Fruit fly (Drosophila melanogaster) whole organism, embryonic: Measurements from ENCODE around the gene SpdS.

Experiments used
- Asciz ChIP-seq: fragments of 200-800 bp; sonication (Bioruptor generic); optimal IDR thresholded peaks from 2 replicates; lab custom pipeline; 2017; ENCODE audit warnings: missing biosample characterization, mild to moderate bottlenecking, missing genetic modification characterization, missing genetic modification reagents
- C15 ChIP-seq: fragments of 200-800 bp; sonication (Bioruptor generic); IDR thresholded peaks from 3 replicates; pipeline ENCODE4 v1.3.6; 2022; ENCODE audit warnings: missing biosample characterization, missing genetic modification characterization
- CG10274 ChIP-seq: fragments of 200-800 bp; sonication (Bioruptor generic); optimal IDR thresholded peaks from 3 replicates; lab custom pipeline; 2017; ENCODE audit warnings: missing biosample characterization, mild to moderate bottlenecking, missing genetic modification characterization
- CG10543 ChIP-seq: fragments of 200-800 bp; sonication (Bioruptor generic); optimal IDR thresholded peaks from 3 replicates; lab custom pipeline; 2017; ENCODE audit warnings: missing biosample characterization, mild to moderate bottlenecking, missing genetic modification characterization, moderate library complexity
- CG11247 ChIP-seq: fragments of 200-800 bp; sonication (Bioruptor generic); IDR thresholded peaks from 2 replicates; pipeline ENCODE4 v1.3.6; 2022; ENCODE audit warnings: missing biosample characterization, missing genetic modification characterization
- CG12769 ChIP-seq: fragments of 200-800 bp; sonication (Bioruptor generic); optimal IDR thresholded peaks from 2 replicates; lab custom pipeline; 2019; ENCODE audit warnings: missing biosample characterization, mild to moderate bottlenecking, missing genetic modification characterization, moderate library complexity
- CG13775 ChIP-seq: fragments of 200-800 bp; sonication (Bioruptor generic); optimal IDR thresholded peaks from 3 replicates; lab custom pipeline; 2017; ENCODE audit warnings: missing biosample characterization, mild to moderate bottlenecking, missing genetic modification characterization
- CG13894 ChIP-seq: fragments of 200-800 bp; sonication (Bioruptor generic); optimal IDR thresholded peaks from 3 replicates; lab custom pipeline; 2018; ENCODE audit warnings: missing biosample characterization, mild to moderate bottlenecking, missing genetic modification characterization, moderate library complexity
- CG15514 ChIP-seq: fragments of 200-800 bp; sonication (Bioruptor generic); optimal IDR thresholded peaks from 3 replicates; lab custom pipeline; 2017; ENCODE audit warnings: missing biosample characterization, missing genetic modification characterization, mild to moderate bottlenecking, moderate library complexity, missing genetic modification reagents
- CG15696 ChIP-seq: fragments of 200-800 bp; sonication (Bioruptor generic); optimal IDR thresholded peaks from 2 replicates; lab custom pipeline; 2019; ENCODE audit warnings: missing biosample characterization, mild to moderate bottlenecking, missing genetic modification characterization, moderate library complexity
- CG1602 ChIP-seq: fragments of 200-800 bp; sonication (Bioruptor generic); optimal IDR thresholded peaks from 3 replicates; lab custom pipeline; 2016; ENCODE audit warnings: missing biosample characterization, missing genetic modification characterization
- CG2202 ChIP-seq: fragments of 200-800 bp; sonication (Bioruptor generic); optimal IDR thresholded peaks from 2 replicates; lab custom pipeline; 2018; ENCODE audit warnings: missing biosample characterization, mild to moderate bottlenecking, missing genetic modification characterization
- CG2889 ChIP-seq: fragments of 200-800 bp; sonication (Bioruptor generic); IDR thresholded peaks from 3 replicates; pipeline ENCODE4 v1.3.6; 2022; ENCODE audit warnings: missing biosample characterization, missing genetic modification characterization
- CG3163 ChIP-seq: fragments of 200-800 bp; sonication (Bioruptor generic); optimal IDR thresholded peaks from 3 replicates; lab custom pipeline; 2016; ENCODE audit warnings: missing biosample characterization, missing genetic modification characterization
- CG34224 ChIP-seq: fragments of 200-800 bp; sonication (Bioruptor generic); IDR thresholded peaks from 3 replicates; pipeline ENCODE4 v1.3.6; 2022; ENCODE audit warnings: missing biosample characterization, missing genetic modification characterization; ENCODE audit not compliant: partially characterized antibody
- CG3847 ChIP-seq: fragments of 200-800 bp; sonication (Bioruptor generic); IDR thresholded peaks from 2 replicates; pipeline ENCODE4 v1.3.6; 2022; ENCODE audit warnings: missing biosample characterization, missing genetic modification characterization
- CG42726 ChIP-seq: fragments of 200-800 bp; sonication (Bioruptor generic); IDR thresholded peaks from 2 replicates; pipeline ENCODE4 v1.3.6; 2022; ENCODE audit warnings: missing biosample characterization, missing genetic modification characterization; ENCODE audit not compliant: partially characterized antibody
- CG4404 ChIP-seq: fragments of 200-800 bp; sonication (Bioruptor generic); IDR thresholded peaks from 2 replicates; pipeline ENCODE4 v1.3.6; 2022; ENCODE audit warnings: missing biosample characterization, missing genetic modification characterization
- CG4617 ChIP-seq: fragments of 200-800 bp; sonication (Bioruptor generic); optimal IDR thresholded peaks from 3 replicates; lab custom pipeline; 2016; ENCODE audit warnings: missing biosample characterization, missing genetic modification characterization, borderline replicate concordance
- CG4820 ChIP-seq: fragments of 200-800 bp; sonication (Bioruptor generic); optimal IDR thresholded peaks from 3 replicates; lab custom pipeline; 2016; ENCODE audit warnings: missing biosample characterization, missing genetic modification characterization
- CG5245 ChIP-seq: fragments of 200-800 bp; sonication (Bioruptor generic); optimal IDR thresholded peaks from 3 replicates; lab custom pipeline; 2016; ENCODE audit warnings: missing biosample characterization, missing genetic modification characterization
- CG9727 ChIP-seq: fragments of 200-800 bp; sonication (Bioruptor generic); optimal IDR thresholded peaks from 3 replicates; lab custom pipeline; 2017; ENCODE audit warnings: missing biosample characterization, mild to moderate bottlenecking, missing genetic modification characterization
- Fer2 ChIP-seq: fragments of 200-800 bp; sonication (Bioruptor generic); optimal IDR thresholded peaks from 2 replicates; lab custom pipeline; 2018; ENCODE audit warnings: missing biosample characterization, mild to moderate bottlenecking, missing genetic modification characterization, moderate library complexity
- HLH54F ChIP-seq: fragments of 200-800 bp; sonication (Bioruptor generic); optimal IDR thresholded peaks from 3 replicates; lab custom pipeline; 2016; ENCODE audit warnings: missing biosample characterization, missing genetic modification characterization
- HLHmδ ChIP-seq: fragments of 200-800 bp; sonication (Bioruptor generic); optimal IDR thresholded peaks from 2 replicates; lab custom pipeline; 2018; ENCODE audit warnings: missing biosample characterization, mild to moderate bottlenecking, missing genetic modification characterization, moderate library complexity
- Hmx ChIP-seq: fragments of 200-800 bp; sonication (Bioruptor generic); optimal IDR thresholded peaks from 2 replicates; lab custom pipeline; 2016; ENCODE audit warnings: missing biosample characterization, missing genetic modification characterization
- Oli ChIP-seq: fragments of 200-800 bp; sonication (Bioruptor generic); optimal IDR thresholded peaks from 2 replicates; lab custom pipeline; 2018; ENCODE audit warnings: missing biosample characterization, mild to moderate bottlenecking, missing genetic modification characterization, moderate library complexity
- Spps ChIP-seq: fragments of 200-800 bp; sonication (Bioruptor generic); optimal IDR thresholded peaks from 2 replicates; lab custom pipeline; 2018; ENCODE audit warnings: missing biosample characterization, mild to moderate bottlenecking, missing genetic modification characterization
- aop ChIP-seq: fragments of 200-800 bp; sonication (Bioruptor generic); IDR thresholded peaks from 2 replicates; pipeline ENCODE4 v1.3.6; 2022; ENCODE audit warnings: missing biosample characterization, missing genetic modification characterization
- cad ChIP-seq: fragments of >200 bp; optimal IDR thresholded peaks from 2 replicates; lab custom pipeline; 2017; ENCODE audit warnings: missing biosample characterization, missing genetic modification characterization
- cg ChIP-seq: fragments of 200-800 bp; sonication (Bioruptor generic); optimal IDR thresholded peaks from 3 replicates; lab custom pipeline; 2019; ENCODE audit warnings: missing biosample characterization, mild to moderate bottlenecking, missing genetic modification characterization, moderate library complexity
- fd96Cb ChIP-seq: fragments of 200-800 bp; sonication (Bioruptor generic); optimal IDR thresholded peaks from 2 replicates; lab custom pipeline; 2018; ENCODE audit warnings: missing biosample characterization, mild to moderate bottlenecking, missing genetic modification characterization, moderate library complexity
- ftz-f1 ChIP-seq: fragments of 200-800 bp; sonication (Bioruptor generic); optimal IDR thresholded peaks from 2 replicates; lab custom pipeline; 2016; ENCODE audit warnings: missing biosample characterization, missing genetic modification characterization
- gce ChIP-seq: fragments of 200-800 bp; sonication (Bioruptor generic); IDR thresholded peaks from 3 replicates; pipeline ENCODE4 v1.3.6; 2022; ENCODE audit warnings: missing biosample characterization, missing genetic modification characterization
- grn ChIP-seq: fragments of 200-800 bp; sonication (Bioruptor generic); optimal IDR thresholded peaks from 3 replicates; lab custom pipeline; 2017; ENCODE audit warnings: missing biosample characterization, missing genetic modification characterization
- lov ChIP-seq, 2 experiments: fragments of 200-800 bp in 1 of 2; fragments of >200 bp in 1 of 2; sonication (Bioruptor generic) in 1 of 2; IDR thresholded peaks in 1 of 2; optimal IDR thresholded peaks in 1 of 2; 2 replicates in 1 of 2; 3 replicates in 1 of 2; pipeline versions ENCODE4 v1.3.6 to Lab custom; 2017 to 2022; ENCODE audit warnings: missing biosample characterization in 1 of 2, missing genetic modification characterization in 1 of 2
- mam ChIP-seq: fragments of 200-800 bp; sonication (Bioruptor generic); optimal IDR thresholded peaks from 3 replicates; lab custom pipeline; 2016; ENCODE audit warnings: missing biosample characterization, missing genetic modification characterization
- nmo ChIP-seq: fragments of 200-800 bp; sonication (Bioruptor generic); optimal IDR thresholded peaks from 2 replicates; lab custom pipeline; 2018; ENCODE audit warnings: missing biosample characterization, mild to moderate bottlenecking, missing genetic modification characterization, moderate library complexity
- pan ChIP-seq, 4 experiments: fragments of >200 bp in 3 of 4; fragments of 200-800 bp in 1 of 4; sonication (Bioruptor generic) in 1 of 4; optimal IDR thresholded peaks in 3 of 4; IDR thresholded peaks in 1 of 4; 2 replicates each; pipeline versions ENCODE4 v1.3.6 to Lab custom; 2017 to 2022; ENCODE audit warnings: missing biosample characterization in 2 of 4, missing genetic modification characterization in 2 of 4, mixed read lengths in 1 of 4
- pho ChIP-seq: fragments of 200-800 bp; sonication (Bioruptor generic); optimal IDR thresholded peaks from 2 replicates; lab custom pipeline; 2016; ENCODE audit warnings: missing biosample characterization, missing genetic modification characterization
- prd ChIP-seq, 3 experiments: fragments of >200 bp in 2 of 3; fragments of 200-800 bp in 1 of 3; sonication (Bioruptor generic) in 1 of 3; optimal IDR thresholded peaks in 2 of 3; IDR thresholded peaks in 1 of 3; 2 replicates in 2 of 3; 3 replicates in 1 of 3; pipeline versions ENCODE4 v1.3.6 to Lab custom; 2017 to 2022; ENCODE audit warnings: missing biosample characterization in 1 of 3, missing genetic modification characterization in 1 of 3
- schlank ChIP-seq: fragments of 200-800 bp; sonication (Bioruptor generic); optimal IDR thresholded peaks from 2 replicates; lab custom pipeline; 2018; ENCODE audit warnings: missing biosample characterization, mild to moderate bottlenecking, missing genetic modification characterization
- sens ChIP-seq: fragments of 200-800 bp; sonication (Bioruptor generic); peaks from one replicate; lab custom pipeline; 2016; ENCODE audit warnings: missing biosample characterization, missing genetic modification characterization
- so ChIP-seq: fragments of 200-800 bp; sonication (Bioruptor generic); IDR thresholded peaks from 3 replicates; pipeline ENCODE4 v1.3.6; 2022; ENCODE audit warnings: missing biosample characterization, missing genetic modification characterization
- sr ChIP-seq: fragments of 200-800 bp; sonication (Bioruptor generic); IDR thresholded peaks from 3 replicates; pipeline ENCODE4 v1.3.6; 2022; ENCODE audit warnings: missing biosample characterization, missing genetic modification characterization
- trem ChIP-seq: fragments of 200-800 bp; optimal IDR thresholded peaks from 3 replicates; lab custom pipeline; 2019; ENCODE audit warnings: missing biosample characterization, mild to moderate bottlenecking, missing genetic modification characterization, moderate library complexity
- tx ChIP-seq: fragments of 200-800 bp; sonication (Bioruptor generic); optimal IDR thresholded peaks from 2 replicates; lab custom pipeline; 2016; ENCODE audit warnings: missing biosample characterization, missing genetic modification characterization
- vvl ChIP-seq: fragments of 200-800 bp; sonication (Bioruptor generic); IDR thresholded peaks from 2 replicates; pipeline ENCODE4 v1.3.6; 2022; ENCODE audit warnings: missing biosample characterization, missing genetic modification characterization
- zen2 ChIP-seq: fragments of 200-800 bp; sonication (Bioruptor generic); IDR thresholded peaks from 3 replicates; pipeline ENCODE4 v1.3.6; 2022; ENCODE audit warnings: missing biosample characterization, missing genetic modification characterization; ENCODE audit not compliant: partially characterized antibody

Gene SpdS

dm6 chr3R:9626266-9626665 lies 5.2 kb upstream of the SpdS start (continued):
- TF ChIP-seq schlank (tag; lab: Kevin White, UChicago): no peak
- TF ChIP-seq CG12769 (tag; lab: Kevin White, UChicago): peak; percentile 65
- TF ChIP-seq pho (GFP tag; lab: Kevin White, UChicago): no peak
- TF ChIP-seq Hmx: no peak
- TF ChIP-seq CG4617: no peak
- TF ChIP-seq cg: no peak
- TF ChIP-seq lov (optimal IDR thresholded peaks at IDR 0.05; lab: Kevin White, UChicago): no peak
- TF ChIP-seq lov (GFP tag; IDR thresholded peaks at IDR 0.05; lab: Robert Waterston, UW): 0 out of 3 replicates have a peak, but pooled peaks have one; percentile 57
- TF ChIP-seq Fer2: no peak
- 0 out of 2 replicates have a peak, but pooled peaks have one; percentile 35 for TF ChIP-seq CG42726 (GFP tag; lab: Robert Waterston, UW)
- TF ChIP-seq so (GFP tag; lab: Robert Waterston, UW): no peak
- TF ChIP-seq sens (GFP tag; lab: Kevin White, UChicago): no peak
- 0 out of 2 replicates have a peak, but pooled peaks have one; percentile 13 for TF ChIP-seq vvl (GFP tag; lab: Robert Waterston, UW)
- no peak for TF ChIP-seq CG5245
- no peak for TF ChIP-seq pan (optimal IDR thresholded peaks at IDR 0.05; lab: Kevin White, UChicago)
- no peak for TF ChIP-seq pan (GFP tag; optimal IDR thresholded peaks at IDR 0.05 in 1 of 2, IDR thresholded peaks at IDR 0.05 in 1 of 2)
- TF ChIP-seq CG10274 (GFP tag; lab: Kevin White, UChicago): no peak
- peak; percentile 57 for TF ChIP-seq ftz-f1 (GFP tag; lab: Kevin White, UChicago)
- TF ChIP-seq Spps (tag; lab: Kevin White, UChicago): no peak
- TF ChIP-seq cad (GFP tag; lab: Kevin White, UChicago): no peak
- peak; percentile 31 for TF ChIP-seq CG13894 (tag; lab: Kevin White, UChicago)
- TF ChIP-seq CG9727 (GFP tag; lab: Kevin White, UChicago): no peak
- no peak for TF ChIP-seq Oli (tag; lab: Kevin White, UChicago)
- no peak for TF ChIP-seq CG1602 (GFP tag; lab: Kevin White, UChicago)
- no peak for TF ChIP-seq CG3847 (GFP tag; lab: Robert Waterston, UW)
- TF ChIP-seq CG4404 (GFP tag; lab: Robert Waterston, UW): no peak
- peak; percentile 10; the same call in 1 of the 3 replicates for TF ChIP-seq CG34224 (GFP tag; lab: Robert Waterston, UW)
- TF ChIP-seq sr (GFP tag; lab: Robert Waterston, UW): no peak
- no peak for TF ChIP-seq fd96Cb (tag; lab: Kevin White, UChicago)
- no peak for TF ChIP-seq mam (GFP tag; lab: Kevin White, UChicago)
- no peak for TF ChIP-seq CG15696 (tag; lab: Kevin White, UChicago)
- no peak for TF ChIP-seq Asciz
- TF ChIP-seq zen2 (GFP tag; lab: Robert Waterston, UW): no peak

DNA sequence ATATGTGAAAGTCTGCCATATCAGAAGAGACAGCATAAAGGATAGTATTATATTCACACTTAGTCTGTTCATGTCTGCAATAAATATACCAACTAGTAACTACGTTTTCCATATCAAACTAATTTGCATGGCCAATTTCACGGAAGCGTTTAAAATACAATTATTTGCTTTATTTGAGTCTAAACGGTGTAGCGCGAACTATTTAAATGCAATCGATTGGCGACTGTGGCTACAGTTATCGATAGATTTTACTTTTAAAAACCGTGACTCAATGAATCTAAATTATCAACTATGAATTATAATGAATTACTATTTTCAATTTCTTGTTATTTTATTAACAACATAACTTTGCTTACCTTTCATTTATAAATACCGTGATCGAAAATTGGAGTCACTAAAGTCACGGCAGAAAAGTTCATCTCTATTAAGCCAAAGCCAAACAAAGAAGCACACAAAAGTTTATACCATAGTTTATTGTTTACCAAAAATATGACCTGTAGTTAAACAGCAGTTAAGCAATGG lies 4.5 kb upstream of the SpdS start, which contains the start of the genes CG9427 and CG8319:
CG9427 (minus strand) TSS at position 51 of the 522 bp plus-strand sequence.
CG8319 (plus strand) TSS at position 442 of the 522 bp plus-strand sequence.
- TF ChIP-seq HLHmδ (GFP tag; lab: Kevin White, UChicago) (no peak), CG13775 (GFP tag; lab: Kevin White, UChicago) (peak; percentile 73), CG3163 (GFP tag; lab: Kevin White, UChicago) (peak; percentile 10), C15 (GFP tag; lab: Robert Waterston, UW) (no peak), trem (tag; lab: Kevin White, UChicago) (peak; percentile 86), CG3847 (GFP tag; lab: Robert Waterston, UW) (peak; percentile 55), CG11247 (GFP tag; lab: Robert Waterston, UW) (peak; percentile 38; the same call in 1 of the 2 replicates), CG10543 (GFP tag; lab: Kevin White, UChicago) (peak; percentile 66), aop (GFP tag; lab: Robert Waterston, UW) (no peak), prd (optimal IDR thresholded peaks at IDR 0.05; lab: Kevin White, UChicago) (no peak), prd (GFP tag; IDR thresholded peaks at IDR 0.05; lab: Robert Waterston, UW) (peak; percentile 80), HLH54F (peak; percentile 60), nmo (GFP tag; lab: Kevin White, UChicago) (peak; percentile 73), gce (GFP tag; lab: Robert Waterston, UW) (no peak), CG2202 (no peak), grn (GFP tag; lab: Kevin White, UChicago) (no peak), tx (GFP tag; lab: Kevin White, UChicago) (peak; percentile 43), CG2889 (no peak), CG4820 (peak; percentile 47), CG15514 (GFP tag; lab: Kevin White, UChicago) (peak; percentile 79)
